Worm (Caenorhabditis elegans) whole organism, L3 larva: ENCODE results near the gene C02B10.4.

Experiments
- aly-2 ChIP-seq: fragments of 150-350 bp; optimal IDR thresholded peaks from 2 replicates; lab custom pipeline; 2014; ENCODE audit warnings: missing biosample characterization, missing genetic modification characterization
- ceh-16 ChIP-seq: sonication (generic microtip); optimal IDR thresholded peaks from 2 replicates; lab custom pipeline; 2017; ENCODE audit warnings: missing biosample characterization, missing genetic modification characterization
- ceh-28 ChIP-seq: fragments of 150-350 bp; optimal IDR thresholded peaks from 2 replicates; lab custom pipeline; 2014; ENCODE audit warnings: missing biosample characterization, missing genetic modification reagents, missing genetic modification characterization
- ceh-82 ChIP-seq: fragments of 150-350 bp; optimal IDR thresholded peaks from 2 replicates; lab custom pipeline; 2014; ENCODE audit warnings: missing biosample characterization, missing genetic modification characterization
- daf-12 ChIP-seq: fragments of 150-350 bp; optimal IDR thresholded peaks from 2 replicates; lab custom pipeline; 2014; ENCODE audit warnings: missing biosample characterization, missing genetic modification reagents, missing genetic modification characterization
- egl-5 ChIP-seq: fragments of 150-350 bp; optimal IDR thresholded peaks from 2 replicates; lab custom pipeline; 2017; ENCODE audit warnings: missing biosample characterization, missing genetic modification reagents, missing genetic modification characterization, inconsistent platforms
- elt-1 ChIP-seq: fragments of 150-350 bp; optimal IDR thresholded peaks from 2 replicates; lab custom pipeline; 2014; ENCODE audit warnings: missing biosample characterization, missing genetic modification characterization
- elt-2 ChIP-seq: sonication (generic microtip); optimal IDR thresholded peaks from 2 replicates; lab custom pipeline; 2016; ENCODE audit warnings: missing genetic modification reagents, mild to moderate bottlenecking, missing genetic modification characterization, missing compliant biosample characterization
- eor-1 ChIP-seq, 2 experiments: fragments of 150-350 bp; optimal IDR thresholded peaks; 2 replicates each; lab custom pipeline; 2014 to 2018; ENCODE audit warnings: missing biosample characterization in 2 of 2, missing genetic modification characterization in 2 of 2
- fkh-10 ChIP-seq: sonication (generic microtip); optimal IDR thresholded peaks from 2 replicates; lab custom pipeline; 2017; ENCODE audit warnings: missing biosample characterization, missing genetic modification reagents, missing genetic modification characterization
- fkh-2 ChIP-seq: fragments of 150-350 bp; optimal IDR thresholded peaks from 2 replicates; lab custom pipeline; 2014; ENCODE audit warnings: missing biosample characterization, missing genetic modification reagents, missing genetic modification characterization
- fos-1 ChIP-seq: fragments of 150-350 bp; optimal IDR thresholded peaks from 2 replicates; lab custom pipeline; 2014; ENCODE audit warnings: missing biosample characterization, missing genetic modification characterization
- hmg-11 ChIP-seq: sonication (generic microtip); optimal IDR thresholded peaks from 2 replicates; lab custom pipeline; 2016; ENCODE audit warnings: missing genetic modification characterization, missing compliant biosample characterization
- jun-1 ChIP-seq: fragments of 150-350 bp; optimal IDR thresholded peaks from 2 replicates; lab custom pipeline; 2014; ENCODE audit warnings: missing biosample characterization, missing genetic modification reagents, missing genetic modification characterization
- lin-15B ChIP-seq: fragments of 150-350 bp; optimal IDR thresholded peaks from 2 replicates; lab custom pipeline; 2014; ENCODE audit warnings: missing biosample characterization, missing genetic modification characterization
- lin-39 ChIP-seq: fragments of 150-350 bp; optimal IDR thresholded peaks from 2 replicates; lab custom pipeline; 2018; ENCODE audit warnings: missing biosample characterization, missing genetic modification reagents, missing genetic modification characterization
- mdl-1 ChIP-seq: fragments of 150-350 bp; optimal IDR thresholded peaks from 2 replicates; lab custom pipeline; 2014; ENCODE audit warnings: missing biosample characterization, missing genetic modification characterization
- mml-1 ChIP-seq: fragments of 150-350 bp; sonication (generic microtip); optimal IDR thresholded peaks from 3 replicates; lab custom pipeline; 2014; ENCODE audit warnings: missing biosample characterization, missing genetic modification characterization
- nfya-1 ChIP-seq: sonication (generic microtip); optimal IDR thresholded peaks from 2 replicates; lab custom pipeline; 2017; ENCODE audit warnings: missing genetic modification characterization, mild to moderate bottlenecking, missing compliant biosample characterization, antibody characterized with exemption, moderate library complexity; ENCODE audit not compliant: insufficient read depth
- nhr-11 ChIP-seq: fragments of 150-350 bp; optimal IDR thresholded peaks from 2 replicates; lab custom pipeline; 2014; ENCODE audit warnings: missing biosample characterization, missing genetic modification characterization
- nhr-12 ChIP-seq: fragments of 150-350 bp; optimal IDR thresholded peaks from 2 replicates; lab custom pipeline; 2014; ENCODE audit warnings: missing biosample characterization, missing genetic modification characterization
- nhr-23 ChIP-seq: fragments of 150-350 bp; optimal IDR thresholded peaks from 2 replicates; lab custom pipeline; 2014; ENCODE audit warnings: missing biosample characterization, missing genetic modification reagents, missing genetic modification characterization
- nhr-237 ChIP-seq: fragments of 150-350 bp; optimal IDR thresholded peaks from 2 replicates; lab custom pipeline; 2014; ENCODE audit warnings: missing biosample characterization, missing genetic modification characterization
- nhr-25 ChIP-seq: sonication (generic microtip); optimal IDR thresholded peaks from 2 replicates; lab custom pipeline; 2017; ENCODE audit warnings: missing biosample characterization, missing genetic modification characterization
- nhr-28 ChIP-seq: fragments of 150-350 bp; optimal IDR thresholded peaks from 2 replicates; lab custom pipeline; 2014; ENCODE audit warnings: missing biosample characterization, missing genetic modification characterization
- nhr-43 ChIP-seq: sonication (generic microtip); optimal IDR thresholded peaks from 2 replicates; lab custom pipeline; 2016; ENCODE audit warnings: mild to moderate bottlenecking, missing genetic modification characterization, missing compliant biosample characterization; ENCODE audit not compliant: poor library complexity, severe bottlenecking
- nhr-76 ChIP-seq: fragments of 150-350 bp; sonication (generic microtip); optimal IDR thresholded peaks from 5 replicates; lab custom pipeline; 2014; ENCODE audit warnings: missing biosample characterization, missing genetic modification characterization
- pha-4 ChIP-seq: fragments of 150-350 bp; optimal IDR thresholded peaks from 2 replicates; lab custom pipeline; 2014; ENCODE audit warnings: missing biosample characterization, missing genetic modification reagents, missing genetic modification characterization
- pqm-1 ChIP-seq: fragments of 150-350 bp; optimal IDR thresholded peaks from 2 replicates; lab custom pipeline; 2017; ENCODE audit warnings: missing biosample characterization, missing genetic modification characterization, inconsistent platforms
- sea-2 ChIP-seq: fragments of 150-350 bp; sonication (generic microtip); optimal IDR thresholded peaks from 4 replicates; lab custom pipeline; 2014; ENCODE audit warnings: missing biosample characterization, missing genetic modification reagents, missing genetic modification characterization
- skn-1 ChIP-seq: fragments of 150-350 bp; optimal IDR thresholded peaks from 2 replicates; lab custom pipeline; 2014; ENCODE audit warnings: missing biosample characterization, missing genetic modification characterization
- tbx-2 ChIP-seq: sonication (generic microtip); optimal IDR thresholded peaks from 2 replicates; lab custom pipeline; 2016; ENCODE audit warnings: mild to moderate bottlenecking, missing genetic modification characterization, missing compliant biosample characterization
- zag-1 ChIP-seq: fragments of 150-350 bp; optimal IDR thresholded peaks from 2 replicates; lab custom pipeline; 2014; ENCODE audit warnings: missing biosample characterization, missing genetic modification characterization
- ztf-11 ChIP-seq: fragments of 150-350 bp; optimal IDR thresholded peaks from 2 replicates; lab custom pipeline; 2014; ENCODE audit warnings: missing biosample characterization, missing genetic modification characterization

Gene C02B10.4

DNA sequence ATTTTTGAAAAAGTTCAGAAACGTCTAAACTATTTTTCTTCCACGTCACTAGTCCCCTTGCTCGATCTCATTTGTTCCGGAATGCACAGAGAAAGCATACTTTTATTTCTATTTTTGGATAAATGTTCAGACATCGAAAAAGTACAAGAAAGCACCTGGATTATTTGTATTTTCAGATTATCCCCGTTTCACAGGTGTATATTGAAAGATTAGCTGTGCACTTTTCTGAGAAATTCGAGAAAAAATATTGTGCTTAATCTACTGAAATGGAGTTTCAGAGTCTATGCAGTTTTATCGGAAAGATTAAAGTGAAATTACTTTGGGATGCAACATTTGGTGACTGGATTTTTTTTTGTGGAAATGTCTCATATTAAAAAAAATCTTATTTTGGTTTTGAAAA lies 10.6 kb downstream of the C02B10.4 start:
- TF ChIP-seq nhr-237 (tag; lab: Kevin White, UChicago) = no peak
- no peak for TF ChIP-seq nhr-43
- no peak for TF ChIP-seq jun-1 (tag; lab: Kevin White, UChicago)

DNA sequence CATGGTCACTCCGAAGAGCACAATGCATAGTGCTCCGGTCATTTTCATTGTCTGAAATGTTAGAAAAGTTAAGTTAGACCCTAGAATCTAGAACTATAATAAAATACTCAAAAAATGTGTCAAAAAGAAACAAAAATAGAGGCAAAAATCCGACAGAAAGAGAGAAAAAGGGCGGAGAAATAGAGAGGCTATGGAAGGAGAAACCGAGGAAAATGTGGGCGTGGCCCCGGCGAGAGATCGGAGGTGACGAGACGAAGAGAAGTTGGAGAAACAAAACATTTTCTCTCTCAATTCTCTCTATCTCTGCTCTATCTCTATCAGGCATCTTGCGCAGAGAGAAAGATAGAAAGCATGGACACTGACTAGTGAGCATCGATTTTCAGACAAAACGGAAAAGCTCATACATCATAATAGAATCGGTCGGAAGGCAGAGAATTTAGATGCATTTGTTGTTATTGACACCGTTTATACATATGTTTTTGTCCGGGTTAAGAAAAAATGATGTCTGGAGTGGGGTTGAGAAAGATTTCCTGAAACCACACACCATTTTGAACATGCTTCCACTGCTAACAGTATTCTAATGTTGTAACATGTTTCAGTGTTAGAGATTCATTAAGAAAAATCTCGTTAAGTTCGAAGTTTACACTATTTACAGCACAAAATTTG lies 12.0 kb downstream of the C02B10.4 start, which contains the start of gene C02B10.3:
Gene C02B10.3 (minus strand): TSS at position 51 of the 666 bp plus-strand sequence.
- peak; percentile 22 for TF ChIP-seq pha-4 (tag; lab: Kevin White, UChicago)
- no peak for TF ChIP-seq nhr-237 (tag; lab: Kevin White, UChicago)
- TF ChIP-seq fkh-10 (GFP tag; lab: Kevin White, UChicago) = peak; percentile 67
- TF ChIP-seq eor-1 (tag; optimal IDR thresholded peaks at IDR 0.05; lab: Kevin White, UChicago) = no peak
- peak; percentile 76 for TF ChIP-seq hmg-11 (tag; lab: Kevin White, UChicago)
- TF ChIP-seq lin-39 (tag; lab: Kevin White, UChicago) = peak; percentile 42
- peak; percentile 72 for TF ChIP-seq nfya-1 (tag; lab: Kevin White, UChicago)
- no peak for TF ChIP-seq ztf-11 (tag; lab: Kevin White, UChicago)

DNA sequence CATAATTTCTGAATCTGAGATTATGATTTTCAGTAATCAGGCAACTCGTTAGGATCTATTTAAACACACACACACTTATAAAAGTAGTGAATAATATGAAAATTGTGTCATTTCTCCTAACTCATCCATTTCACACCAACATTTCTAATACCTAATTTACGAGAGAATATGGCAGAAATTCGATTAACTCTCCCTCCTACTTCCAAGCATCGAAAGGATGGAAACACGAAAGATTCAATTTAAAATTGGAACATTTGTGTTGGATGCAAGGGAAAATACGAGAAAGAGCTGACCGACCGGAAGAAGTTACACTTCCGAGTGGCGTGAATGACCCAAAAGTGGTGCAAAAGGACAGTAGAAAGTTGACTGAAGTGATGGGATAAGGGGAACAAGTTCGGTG lies 17.6 kb downstream of the C02B10.4 start:
- TF ChIP-seq tbx-2 (no peak), nhr-76 (tag; lab: Kevin White, UChicago) (no peak), lin-39 (tag; lab: Kevin White, UChicago) (no peak), nhr-28 (tag; lab: Kevin White, UChicago) (no peak), ceh-28 (tag; lab: Kevin White, UChicago) (no peak), aly-2 (tag; lab: Kevin White, UChicago) (no peak), elt-2 (tag; lab: Kevin White, UChicago) (no peak), nhr-237 (tag; lab: Kevin White, UChicago) (no peak), daf-12 (tag; lab: Kevin White, UChicago) (no peak), eor-1 (tag; optimal IDR thresholded peaks at IDR 0.05; lab: Kevin White, UChicago) (no peak), zag-1 (tag; lab: Kevin White, UChicago) (no peak)

DNA sequence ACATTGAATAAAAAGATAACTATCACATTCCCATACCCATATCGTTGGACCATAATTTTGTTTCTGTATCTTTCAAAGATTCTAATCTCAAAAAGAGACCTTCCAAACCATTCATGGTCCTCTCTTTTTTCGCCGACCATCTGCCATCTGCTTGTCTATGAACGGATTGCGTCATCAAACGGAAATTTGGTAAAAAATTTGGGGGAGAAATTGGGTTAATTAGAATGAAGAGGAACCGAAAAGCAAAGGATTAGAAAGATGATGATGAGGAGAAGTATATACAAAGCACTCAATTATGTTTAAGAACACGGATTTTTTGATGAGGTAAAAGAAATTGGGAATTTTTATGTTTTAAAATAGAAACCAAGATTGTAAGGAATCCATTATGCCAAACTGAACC lies 18.6 kb downstream of the C02B10.4 start:
- TF ChIP-seq ztf-11 (tag; lab: Kevin White, UChicago) (no peak), nhr-11 (tag; lab: Kevin White, UChicago) (no peak), ceh-82 (no peak), lin-15B (tag; lab: Kevin White, UChicago) (no peak), nhr-25 (tag; lab: Kevin White, UChicago) (no peak), skn-1 (tag; lab: Kevin White, UChicago) (no peak), ceh-16 (tag; lab: Kevin White, UChicago) (no peak), elt-1 (no peak), elt-2 (tag; lab: Kevin White, UChicago) (no peak)
- TF ChIP-seq, all 47 proteins: peak for 0

DNA sequence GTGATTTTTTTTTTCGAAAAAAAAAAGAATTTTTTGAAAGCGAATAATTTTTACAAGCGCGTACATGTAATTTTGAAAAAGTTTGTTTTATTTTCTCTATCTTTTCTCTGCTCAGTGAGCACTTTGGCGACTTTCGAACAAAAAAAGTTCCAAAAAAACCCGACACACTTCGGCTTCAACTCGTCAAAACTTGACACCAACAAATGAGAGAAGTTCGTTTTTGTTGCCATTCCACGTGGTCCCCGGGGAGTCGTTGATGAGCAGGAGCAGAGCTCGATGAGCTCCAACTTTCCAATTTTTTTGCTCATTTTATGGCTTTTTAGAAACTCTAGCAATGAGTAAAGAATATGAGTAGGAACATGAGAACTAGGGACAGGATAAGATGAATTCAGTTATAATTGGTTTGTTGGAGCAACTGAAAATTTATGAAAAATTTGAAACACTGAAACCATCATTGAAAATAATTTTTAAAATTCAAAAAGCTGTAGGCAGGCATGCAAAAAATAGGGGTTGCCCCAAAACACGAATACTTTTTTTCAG lies 19.1 kb downstream of the C02B10.4 start:
- TF ChIP-seq mml-1 = no peak
- peak; percentile 28 for TF ChIP-seq egl-5 (tag; lab: Kevin White, UChicago)
- TF ChIP-seq lin-39 (tag; lab: Kevin White, UChicago) = peak; percentile 12

DNA sequence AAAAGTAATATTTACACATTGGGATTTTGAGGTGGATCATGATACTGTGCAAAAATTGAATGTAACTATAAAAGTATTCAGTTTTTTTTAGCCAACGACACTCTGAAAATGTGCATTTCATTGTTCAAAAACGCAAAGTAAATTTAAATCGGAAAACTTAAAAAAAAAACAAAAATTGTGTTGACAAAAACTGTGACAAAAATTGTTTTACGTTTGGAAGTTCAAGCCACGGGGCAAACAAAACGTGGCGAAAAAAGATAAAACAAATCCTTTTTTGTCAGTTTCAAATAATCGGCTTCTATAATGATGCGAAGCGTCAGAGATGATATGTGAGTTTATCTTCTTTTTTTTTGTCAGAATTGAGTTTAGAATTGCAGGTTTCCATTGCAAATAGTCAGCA lies 20.1 kb downstream of the C02B10.4 start, which contains the start of gene AC7.3:
Gene AC7.3 (plus strand): TSS at position 301 of the 400 bp plus-strand sequence.
- no peak for TF ChIP-seq pqm-1 (tag; lab: Kevin White, UChicago)
- TF ChIP-seq fkh-2 (tag; lab: Kevin White, UChicago) = no peak
- TF ChIP-seq mdl-1 (tag; lab: Kevin White, UChicago) = no peak
- TF ChIP-seq nhr-12 (tag; lab: Kevin White, UChicago) = no peak
- TF ChIP-seq nfya-1 (tag; lab: Kevin White, UChicago) = no peak
- TF ChIP-seq fos-1 (tag; lab: Kevin White, UChicago) = no peak
- TF ChIP-seq elt-1 = no peak
- TF ChIP-seq zag-1 (tag; lab: Kevin White, UChicago) = no peak
- TF ChIP-seq eor-1 (tag; optimal IDR thresholded peaks at IDR 0.05; lab: Kevin White, UChicago) = no peak
- no peak for TF ChIP-seq jun-1 (tag; lab: Kevin White, UChicago)
- TF ChIP-seq sea-2 (GFP tag; lab: Kevin White, UChicago) = no peak
- no peak for TF ChIP-seq nhr-23 (tag; lab: Kevin White, UChicago)
